Fruit fly (Drosophila melanogaster): ENCODE measurements around the gene CG18814.

dm6 chr3L:16337739-16338138 lies 31.9 kb upstream of the CG18814 start:
- TF ChIP-seq lola (GFP tag; optimal IDR thresholded peaks at IDR 0.05), result no peak
- no peak for TF ChIP-seq brk (GFP tag; optimal IDR thresholded peaks at IDR 0.05)
